Worm (Caenorhabditis elegans): ENCODE data around the gene srd-11.

DNA sequence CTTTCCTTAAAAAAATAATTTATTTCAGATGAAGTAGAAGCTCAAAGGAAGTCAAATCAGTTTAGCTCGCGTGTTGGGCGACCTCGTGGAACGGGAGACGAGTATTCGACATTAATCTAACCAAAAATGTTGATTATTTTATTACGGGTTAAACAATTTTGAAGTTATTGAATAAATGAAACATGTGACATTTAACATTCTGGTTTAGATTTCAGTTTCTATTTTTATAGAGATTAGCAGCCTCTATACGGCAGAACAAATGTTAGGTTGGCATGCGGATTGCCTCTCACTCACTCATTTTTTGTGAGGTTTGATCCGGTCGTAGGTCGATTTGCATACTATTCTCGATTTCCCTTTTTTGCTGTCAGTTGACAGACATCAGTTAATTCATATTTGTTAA is 35.2 kb downstream of the srd-11 start, which contains the start of gene F53F4.1:
- TF ChIP-seq med-1 (GFP tag; optimal IDR thresholded peaks at IDR 0.05; ENCODE audit: insufficient read depth) (no peak), flt-1 (GFP tag; IDR thresholded peaks at IDR 0.05) (no peak), ztf-23 (GFP tag; IDR thresholded peaks at IDR 0.05) (no peak)
